Fruit fly (Drosophila melanogaster) whole organism, wandering third instar larva: Measurements from ENCODE around the gene CG15531.

Experiments
- CG9705 ChIP-seq: fragments of 200-800 bp; sonication (Bioruptor generic); optimal IDR thresholded peaks from 2 replicates; lab custom pipeline; 2018; ENCODE audit warnings: missing biosample characterization, mild to moderate bottlenecking, missing genetic modification characterization
- Dif ChIP-seq: fragments of 200-275, 200-300 bp; sonication (Bioruptor generic); optimal IDR thresholded peaks from 2 replicates; lab custom pipeline; 2018; ENCODE audit warnings: missing biosample characterization, missing genetic modification characterization; ENCODE audit not compliant: partially characterized antibody
- HLH106 ChIP-seq: fragments of 200-800 bp; optimal IDR thresholded peaks from 3 replicates; lab custom pipeline; 2019; ENCODE audit warnings: missing biosample characterization, mild to moderate bottlenecking, missing genetic modification characterization, moderate library complexity
- Mio ChIP-seq: sonication (Bioruptor generic); optimal IDR thresholded peaks from 2 replicates; lab custom pipeline; 2016; ENCODE audit warnings: missing biosample characterization, missing genetic modification characterization
- Sp1 ChIP-seq: fragments of 200-800 bp; sonication (Bioruptor generic); optimal IDR thresholded peaks from 3 replicates; lab custom pipeline; 2019; ENCODE audit warnings: missing biosample characterization, mild to moderate bottlenecking, missing genetic modification characterization, moderate library complexity
- br ChIP-seq: fragments of 200-800 bp; sonication (Bioruptor generic); optimal IDR thresholded peaks from 2 replicates; lab custom pipeline; 2016; ENCODE audit warnings: missing biosample characterization, missing genetic modification characterization
- dsf ChIP-seq: sonication (Bioruptor generic); optimal IDR thresholded peaks from 2 replicates; lab custom pipeline; 2016; ENCODE audit warnings: missing biosample characterization, missing genetic modification characterization, borderline replicate concordance

dm6 chr3R:30150602-30151001 lies 45.4 kb downstream of the CG15531 start:
- no peak for TF ChIP-seq Mio (GFP tag; lab: Kevin White, UChicago)
- TF ChIP-seq dsf (GFP tag; lab: Kevin White, UChicago) = no peak
- no peak for TF ChIP-seq Dif (GFP tag; lab: Kevin White, UChicago)
- no peak for TF ChIP-seq CG9705 (GFP tag; lab: Kevin White, UChicago)
- TF ChIP-seq HLH106 (tag; lab: Kevin White, UChicago) = no peak
- TF ChIP-seq Sp1 (GFP tag; lab: Kevin White, UChicago) = no peak
- TF ChIP-seq br (GFP tag; lab: Kevin White, UChicago) = no peak
